Fruit fly (Drosophila melanogaster): ENCODE data around the gene CG14926.
A peak's percentile ranks its signal among the peaks of the same experiment; 100 is the strongest.

The CG14926 gene

dm6 chr2L:11345069-11345468 is 2.0 kb upstream of the CG14926 start (continued):
- TF ChIP-seq MBD-R2 (GFP tag; IDR thresholded peaks at IDR 0.05) (no peak), salm (tag; optimal IDR thresholded peaks at IDR 0.05) (peak; percentile 11), CG10543 (GFP tag; optimal IDR thresholded peaks at IDR 0.05) (no peak), CG16813 (GFP tag; IDR thresholded peaks at IDR 0.05; ENCODE audit: partially characterized antibody) (no peak), Ets97D (GFP tag; optimal IDR thresholded peaks at IDR 0.05) (no peak), CG15696 (tag; optimal IDR thresholded peaks at IDR 0.05) (no peak), Max (GFP tag; optimal IDR thresholded peaks at IDR 0.05) (no peak), pros (GFP tag; optimal IDR thresholded peaks at IDR 0.05) (no peak), gsb-n (tag; optimal IDR thresholded peaks at IDR 0.05) (peak; percentile 35), tup (GFP tag; optimal IDR thresholded peaks at IDR 0.05) (no peak), aop (GFP tag; IDR thresholded peaks at IDR 0.05) (no peak), Camta (GFP tag; optimal IDR thresholded peaks at IDR 0.05) (no peak), Chrac-16 (GFP tag; optimal IDR thresholded peaks at IDR 0.05) (no peak), Nf-YC (tag; optimal IDR thresholded peaks at IDR 0.05) (peak; percentile 18), CG17568 (GFP tag; optimal IDR thresholded peaks at IDR 0.05) (no peak), CG16863 (GFP tag; optimal IDR thresholded peaks at IDR 0.05) (no peak), twi (tag; optimal IDR thresholded peaks at IDR 0.05) (peak; percentile 53), Neu2 (GFP tag; optimal IDR thresholded peaks at IDR 0.05; ENCODE audit: borderline replicate concordance) (no peak), lab (GFP tag; optimal IDR thresholded peaks at IDR 0.05) (no peak), Oaz (GFP tag; IDR thresholded peaks at IDR 0.05) (no peak), slbo (GFP tag; IDR thresholded peaks at IDR 0.05) (no peak), Fer2 (tag; optimal IDR thresholded peaks at IDR 0.05) (no peak), CG8290 (GFP tag; optimal IDR thresholded peaks at IDR 0.05) (no peak), CG8290 (tag; optimal IDR thresholded peaks at IDR 0.05) (no peak), Awh (GFP tag; IDR thresholded peaks at IDR 0.05) (peak; percentile 58; the same call in 1 of the 2 replicates), abd-A (tag; optimal IDR thresholded peaks at IDR 0.05) (no peak), CG4854 (GFP tag; optimal IDR thresholded peaks at IDR 0.05) (no peak)

dm6 chr2L:11343935-11344334 is 817 bp upstream of the CG14926 start:
- TF ChIP-seq wdn (GFP tag; IDR thresholded peaks at IDR 0.05), result no peak
- peak; percentile 88 for TF ChIP-seq cad (GFP tag; optimal IDR thresholded peaks at IDR 0.05)
- TF ChIP-seq gro (GFP tag; optimal IDR thresholded peaks at IDR 0.05), result no peak
- peak; percentile 53 for TF ChIP-seq zen (tag; optimal IDR thresholded peaks at IDR 0.05)
- no peak for TF ChIP-seq en (GFP tag; optimal IDR thresholded peaks at IDR 0.05)
- peak in 1 of 2 experiments; percentile 69 for TF ChIP-seq tll (GFP tag; optimal IDR thresholded peaks at IDR 0.05)
- peak; percentile 19 for TF ChIP-seq CG7271 (tag; optimal IDR thresholded peaks at IDR 0.05)
- no peak for TF ChIP-seq peb (GFP tag; IDR thresholded peaks at IDR 0.05)

- TF ChIP-seq CG11504 (tag; optimal IDR thresholded peaks at IDR 0.05) (peak; percentile 52), Fer1 (GFP tag; optimal IDR thresholded peaks at IDR 0.05) (no peak), CG2202 (tag; optimal IDR thresholded peaks at IDR 0.05) (peak; percentile 31), tgo (GFP tag; IDR thresholded peaks at IDR 0.05) (peak; percentile 16; the same call in 1 of the 3 replicates), sc (optimal IDR thresholded peaks at IDR 0.05) (no peak), sc (GFP tag; optimal IDR thresholded peaks at IDR 0.05) (peak; percentile 6), CG32772 (GFP tag; IDR thresholded peaks at IDR 0.05) (peak; percentile 18; the same call in 1 of the 2 replicates), H2.0 (GFP tag; IDR thresholded peaks at IDR 0.05) (0 out of 2 replicates have a peak, but pooled peaks have one; percentile 7), CG14710 (tag; optimal IDR thresholded peaks at IDR 0.05) (peak; percentile 36), Spps (tag; optimal IDR thresholded peaks at IDR 0.05) (peak; percentile 7), D (optimal IDR thresholded peaks at IDR 0.05) (no peak), D (GFP tag; optimal IDR thresholded peaks at IDR 0.05) (peak; percentile 22), dmrt11E (tag; optimal IDR thresholded peaks at IDR 0.05) (peak; percentile 73), CG8924 (tag; optimal IDR thresholded peaks at IDR 0.05) (peak; percentile 37), Mad (GFP tag; optimal IDR thresholded peaks at IDR 0.05) (no peak), fd96Cb (tag; optimal IDR thresholded peaks at IDR 0.05) (peak; percentile 34), dmrt99B (tag; optimal IDR thresholded peaks at IDR 0.05) (peak; percentile 36)
Measured at dm6 chr2L:11340938-11341337, 2.2 kb downstream of the CG14926 start.
